Worm (Caenorhabditis elegans) whole organism, L4/young adult: ENCODE measurements around the gene Y110A2AL.4.

Experiments
- W03F9.2 ChIP-seq: fragments of 150-350 bp; optimal IDR thresholded peaks from 2 replicates; lab custom pipeline; 2014; ENCODE audit warnings: missing biosample characterization, missing genetic modification characterization
- dao-5 ChIP-seq: sonication (generic microtip); optimal IDR thresholded peaks from 2 replicates; lab custom pipeline; 2016; ENCODE audit warnings: missing genotype, missing genetic modification characterization, moderate library complexity, missing compliant biosample characterization
- him-1 ChIP-seq: sonication (generic microtip); optimal IDR thresholded peaks from 2 replicates; lab custom pipeline; 2016; ENCODE audit warnings: missing genotype, missing genetic modification reagents, missing genetic modification characterization, missing compliant biosample characterization

ce11 chrII:2885518-2886449 lies 46.7 kb downstream of the Y110A2AL.4 start:
- TF ChIP-seq dao-5 (tag; lab: Kevin White, UChicago), result no peak
- TF ChIP-seq W03F9.2, result no peak
- no peak for TF ChIP-seq him-1
